Worm (Caenorhabditis elegans) whole organism, L2 larva: ENCODE data around the gene M110.9.

Source experiments
- C34F6.9 ChIP-seq: fragments of 150-350 bp; optimal IDR thresholded peaks from 2 replicates; lab custom pipeline; 2014; ENCODE audit warnings: missing biosample characterization, missing genetic modification characterization
- F13H6.1 ChIP-seq: sonication (generic microtip); optimal IDR thresholded peaks from 2 replicates; lab custom pipeline; 2016; ENCODE audit warnings: missing genetic modification characterization, missing compliant biosample characterization
- R02D3.7 ChIP-seq: fragments of 150-350 bp; optimal IDR thresholded peaks from 2 replicates; lab custom pipeline; 2014; ENCODE audit warnings: missing biosample characterization, missing genetic modification characterization
- Y55F3AM.14 ChIP-seq: fragments of 200-800 bp; sonication (Bioruptor generic); optimal IDR thresholded peaks from 2 replicates; lab custom pipeline; 2018; ENCODE audit warnings: mild to moderate bottlenecking, missing genetic modification characterization, missing compliant biosample characterization
- ZK546.5 ChIP-seq: sonication (generic microtip); optimal IDR thresholded peaks from 2 replicates; lab custom pipeline; 2017; ENCODE audit warnings: missing biosample characterization, missing genetic modification characterization
- alr-1 ChIP-seq: fragments of 150-350 bp; optimal IDR thresholded peaks from 2 replicates; lab custom pipeline; 2014; ENCODE audit warnings: missing biosample characterization, missing genetic modification characterization
- aly-2 ChIP-seq: fragments of 150-350 bp; optimal IDR thresholded peaks from 2 replicates; lab custom pipeline; 2014; ENCODE audit warnings: missing biosample characterization, missing genetic modification characterization
- ama-1 ChIP-seq: fragments of 150-350 bp; optimal IDR thresholded peaks from 2 replicates; lab custom pipeline; 2018; ENCODE audit warnings: inconsistent platforms
- blmp-1 ChIP-seq: sonication (generic microtip); optimal IDR thresholded peaks from 2 replicates; lab custom pipeline; 2017; ENCODE audit warnings: missing genetic modification characterization, mild to moderate bottlenecking, missing compliant biosample characterization, antibody characterized with exemption, moderate library complexity; ENCODE audit not compliant: insufficient read depth
- ceh-16 ChIP-seq: fragments of 150-350 bp; optimal IDR thresholded peaks from 2 replicates; lab custom pipeline; 2014; ENCODE audit warnings: missing biosample characterization, missing genetic modification characterization
- ceh-82 ChIP-seq: fragments of 150-350 bp; optimal IDR thresholded peaks from 2 replicates; lab custom pipeline; 2014; ENCODE audit warnings: missing biosample characterization, missing genetic modification characterization
- crh-2 ChIP-seq: sonication (generic microtip); optimal IDR thresholded peaks from 2 replicates; lab custom pipeline; 2017; ENCODE audit warnings: missing biosample characterization, missing genetic modification characterization
- dmd-4 ChIP-seq: sonication (generic microtip); optimal IDR thresholded peaks from 2 replicates; lab custom pipeline; 2017; ENCODE audit warnings: missing biosample characterization, missing genetic modification characterization
- egl-27 ChIP-seq: sonication (generic microtip); optimal IDR thresholded peaks from 3 replicates; lab custom pipeline; 2017; ENCODE audit warnings: missing biosample characterization, missing genetic modification reagents, missing genetic modification characterization
- elt-1 ChIP-seq: fragments of 150-350 bp; optimal IDR thresholded peaks from 2 replicates; lab custom pipeline; 2014; ENCODE audit warnings: missing biosample characterization, missing genetic modification characterization
- elt-3 ChIP-seq: sonication (generic microtip); optimal IDR thresholded peaks from 2 replicates; lab custom pipeline; 2017; ENCODE audit warnings: missing biosample characterization, missing genetic modification characterization
- fos-1 ChIP-seq: fragments of 150-350 bp; optimal IDR thresholded peaks from 2 replicates; lab custom pipeline; 2014; ENCODE audit warnings: missing biosample characterization, missing genetic modification characterization
- gmeb-1 ChIP-seq: fragments of 150-350 bp; optimal IDR thresholded peaks from 2 replicates; lab custom pipeline; 2014; ENCODE audit warnings: missing biosample characterization, missing genetic modification characterization
- lin-11 ChIP-seq: fragments of 150-350 bp; sonication (generic microtip); optimal IDR thresholded peaks from 2 replicates; lab custom pipeline; 2014; ENCODE audit warnings: missing biosample characterization, missing genetic modification characterization, inconsistent platforms, mixed read lengths
- lin-13 ChIP-seq: fragments of 150-350 bp; optimal IDR thresholded peaks from 2 replicates; lab custom pipeline; 2014; ENCODE audit warnings: missing biosample characterization, missing genetic modification reagents, missing genetic modification characterization
- lin-39 ChIP-seq: fragments of 150-350 bp; optimal IDR thresholded peaks from 2 replicates; lab custom pipeline; 2014; ENCODE audit warnings: missing biosample characterization, missing genetic modification reagents, missing genetic modification characterization
- lsy-2 ChIP-seq, 2 experiments: fragments of 150-350 bp in 1 of 2; sonication (generic microtip) in 1 of 2; optimal IDR thresholded peaks; 2 replicates each; lab custom pipeline; 2014 to 2017; ENCODE audit warnings: missing biosample characterization in 2 of 2, missing genetic modification characterization in 2 of 2
- mab-5 ChIP-seq: fragments of 150-350 bp; optimal IDR thresholded peaks from 2 replicates; lab custom pipeline; 2014; ENCODE audit warnings: missing biosample characterization, missing genetic modification characterization
- mbf-1 ChIP-seq: sonication (generic microtip); optimal IDR thresholded peaks from 2 replicates; lab custom pipeline; 2017; ENCODE audit warnings: missing biosample characterization, missing genetic modification characterization
- mdl-1 ChIP-seq, 2 experiments: fragments of 150-350 bp in 1 of 2; sonication (generic microtip) in 1 of 2; optimal IDR thresholded peaks; 2 replicates each; lab custom pipeline; 2017; ENCODE audit warnings: missing biosample characterization in 2 of 2, missing genetic modification characterization in 2 of 2
- nhr-10 ChIP-seq: sonication (generic microtip); optimal IDR thresholded peaks from 2 replicates; lab custom pipeline; 2017; ENCODE audit warnings: missing biosample characterization, missing genetic modification characterization
- nhr-11 ChIP-seq: fragments of 150-350 bp; optimal IDR thresholded peaks from 2 replicates; lab custom pipeline; 2014; ENCODE audit warnings: missing biosample characterization, missing genetic modification characterization
- nhr-12 ChIP-seq: fragments of 150-350 bp; optimal IDR thresholded peaks from 2 replicates; lab custom pipeline; 2014; ENCODE audit warnings: missing biosample characterization, missing genetic modification characterization
- nhr-129 ChIP-seq: fragments of 150-350 bp; optimal IDR thresholded peaks from 2 replicates; lab custom pipeline; 2014; ENCODE audit warnings: missing biosample characterization, missing genetic modification characterization
- nhr-21 ChIP-seq: fragments of 150-350 bp; optimal IDR thresholded peaks from 2 replicates; lab custom pipeline; 2014; ENCODE audit warnings: missing biosample characterization, missing genetic modification characterization
- nhr-23 ChIP-seq: fragments of 150-350 bp; optimal IDR thresholded peaks from 2 replicates; lab custom pipeline; 2014; ENCODE audit warnings: missing biosample characterization, missing genetic modification reagents, missing genetic modification characterization
- nhr-237 ChIP-seq: fragments of 150-350 bp; optimal IDR thresholded peaks from 2 replicates; lab custom pipeline; 2014; ENCODE audit warnings: missing biosample characterization, missing genetic modification characterization
- nhr-25 ChIP-seq: fragments of 150-350 bp; sonication (generic microtip); optimal IDR thresholded peaks from 3 replicates; lab custom pipeline; 2014; ENCODE audit warnings: missing biosample characterization, missing genetic modification characterization
- nhr-6 ChIP-seq: fragments of 150-350 bp; optimal IDR thresholded peaks from 2 replicates; lab custom pipeline; 2014; ENCODE audit warnings: missing biosample characterization, missing genetic modification characterization
- nhr-77 ChIP-seq: fragments of 150-350 bp; optimal IDR thresholded peaks from 2 replicates; lab custom pipeline; 2014; ENCODE audit warnings: missing biosample characterization, missing genetic modification characterization
- peb-1 ChIP-seq: fragments of 150-350 bp; optimal IDR thresholded peaks from 2 replicates; lab custom pipeline; 2014; ENCODE audit warnings: missing biosample characterization, missing genetic modification characterization
- sem-4 ChIP-seq: fragments of 150-350 bp; optimal IDR thresholded peaks from 2 replicates; lab custom pipeline; 2014; ENCODE audit warnings: missing biosample characterization, missing genetic modification reagents, missing genetic modification characterization
- skn-1 ChIP-seq: sonication (generic microtip); optimal IDR thresholded peaks from 2 replicates; lab custom pipeline; 2017; ENCODE audit warnings: missing biosample characterization, missing genetic modification characterization
- sma-3 ChIP-seq: sonication (generic microtip); optimal IDR thresholded peaks from 2 replicates; lab custom pipeline; 2016; ENCODE audit warnings: missing genetic modification reagents, missing genetic modification characterization, missing compliant biosample characterization
- sma-9 ChIP-seq, 2 experiments: fragments of 150-350 bp in 1 of 2; sonication (generic microtip) in 1 of 2; optimal IDR thresholded peaks; 2 replicates each; lab custom pipeline; 2014 to 2016; ENCODE audit warnings: missing genetic modification characterization in 2 of 2, mild to moderate bottlenecking in 1 of 2, missing biosample characterization in 1 of 2, missing compliant biosample characterization in 1 of 2, missing genetic modification reagents in 1 of 2, moderate library complexity in 1 of 2
- snpc-4 ChIP-seq: fragments of 150-350 bp; optimal IDR thresholded peaks from 2 replicates; lab custom pipeline; 2014; ENCODE audit warnings: missing biosample characterization, missing genetic modification characterization
- unc-39 ChIP-seq: fragments of 150-350 bp; optimal IDR thresholded peaks from 2 replicates; lab custom pipeline; 2014; ENCODE audit warnings: missing biosample characterization, missing genetic modification characterization
- unc-55 ChIP-seq: fragments of 150-350 bp; sonication (generic microtip); optimal IDR thresholded peaks from 3 replicates; lab custom pipeline; 2014; ENCODE audit warnings: missing biosample characterization, missing genetic modification reagents, missing genetic modification characterization
- unc-62 ChIP-seq: fragments of 150-350 bp; optimal IDR thresholded peaks from 2 replicates; lab custom pipeline; 2014; ENCODE audit warnings: missing biosample characterization, missing genetic modification reagents, missing genetic modification characterization
- zag-1 ChIP-seq: fragments of 150-350 bp; optimal IDR thresholded peaks from 2 replicates; lab custom pipeline; 2014; ENCODE audit warnings: missing biosample characterization, missing genetic modification characterization
- ztf-1 ChIP-seq: fragments of 200-800 bp; sonication (Bioruptor generic); conservative IDR thresholded peaks from 2 replicates; pipeline ENCODE4 v1.3.6; 2022; ENCODE audit warnings: missing genetic modification characterization, missing compliant biosample characterization
- ztf-11 ChIP-seq: sonication (generic microtip); optimal IDR thresholded peaks from 2 replicates; lab custom pipeline; 2017; ENCODE audit warnings: missing biosample characterization, missing genetic modification characterization
- ztf-4 ChIP-seq: fragments of 150-350 bp; optimal IDR thresholded peaks from 2 replicates; lab custom pipeline; 2014; ENCODE audit warnings: missing biosample characterization, missing genetic modification characterization

The M110.9 gene

ce11 chrII:8230976-8231375 is at the start of gene M110.9:
M110.9 (plus strand) TSS chrII:8231276.
- TF ChIP-seq mbf-1 (no peak), ztf-4 (tag; lab: Kevin White, UChicago) (no peak), ceh-82 (no peak)

DNA sequence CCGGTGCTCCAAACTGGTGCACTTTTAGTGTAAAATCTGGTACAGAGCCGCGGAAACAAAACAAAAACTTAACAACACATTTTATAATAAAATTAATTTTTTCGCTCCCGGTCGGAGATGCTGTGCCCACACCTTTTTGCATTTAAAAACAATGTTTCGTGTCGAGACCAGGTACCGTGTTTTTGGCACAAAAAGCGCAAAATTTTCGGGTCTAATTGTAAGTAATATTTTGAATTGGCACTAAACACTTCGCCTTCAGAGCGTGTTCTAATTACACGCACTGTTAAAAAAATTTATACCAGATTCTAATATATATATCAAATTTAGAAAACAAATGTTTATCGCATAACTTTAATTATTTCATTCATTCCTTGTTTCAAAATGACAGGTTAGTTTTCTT is 49.6 kb upstream of the M110.9 start, which contains the start of gene dylt-3:
TSS of gene dylt-3 (plus strand) at position 301 of the 400 bp plus-strand sequence.
- TF ChIP-seq gmeb-1 (no peak), nhr-21 (tag; lab: Kevin White, UChicago) (no peak)

DNA sequence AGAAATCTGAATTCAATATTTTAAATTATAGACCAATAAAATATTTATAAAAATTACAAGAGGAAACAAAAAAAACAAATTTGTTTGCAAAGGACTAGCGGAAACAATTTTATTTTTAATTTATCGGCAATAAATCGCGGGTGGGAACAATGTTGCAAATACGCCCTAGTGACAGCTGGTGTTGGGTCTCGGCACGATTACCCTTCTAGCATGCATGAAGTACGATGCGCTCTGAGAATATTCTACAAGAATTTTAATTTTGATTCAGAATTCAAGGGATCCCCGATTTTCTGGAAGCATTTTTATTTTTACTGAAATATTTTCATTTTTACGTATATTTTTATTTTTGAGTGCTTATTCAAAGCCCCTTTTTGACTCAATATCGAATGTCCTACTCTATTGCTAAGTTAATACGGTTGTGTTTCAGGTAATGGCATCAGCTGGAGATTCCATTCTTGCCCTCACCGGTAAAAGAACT is 46.0 kb upstream of the M110.9 start, which contains the start of the genes mig-5 and cct-1:
TSS of gene mig-5 (minus strand) at position 8 of the 478 bp plus-strand sequence.
TSS of gene cct-1 (plus strand) at position 428 of the 478 bp plus-strand sequence.
- TF ChIP-seq F13H6.1 (tag; lab: Kevin White, UChicago) (peak; percentile 96), nhr-129 (tag; lab: Kevin White, UChicago) (peak; percentile 94), elt-1 (tag; lab: Kevin White, UChicago) (peak; percentile 16), ztf-1 (GFP tag; lab: Robert Waterston, UW) (no peak), crh-2 (tag; lab: Kevin White, UChicago) (peak; percentile 99), nhr-10 (tag; lab: Kevin White, UChicago) (peak; percentile 85), lin-39 (tag; lab: Kevin White, UChicago) (no peak), unc-62 (GFP tag; lab: Kevin White, UChicago) (peak; percentile 89), ztf-11 (tag; lab: Kevin White, UChicago) (peak; percentile 51), Y55F3AM.14 (peak; percentile 71), unc-39 (tag; lab: Kevin White, UChicago) (no peak), nhr-21 (tag; lab: Kevin White, UChicago) (peak; percentile 97), nhr-77 (peak; percentile 86), alr-1 (tag; lab: Kevin White, UChicago) (peak; percentile 9), zag-1 (tag; lab: Kevin White, UChicago) (peak; percentile 94), peb-1 (tag; lab: Kevin White, UChicago) (no peak), lsy-2 (tag; optimal IDR thresholded peaks at IDR 0.05; lab: Kevin White, UChicago) (peak; percentile 99 to 100), fos-1 (tag; lab: Kevin White, UChicago) (peak; percentile 90), R02D3.7 (tag; lab: Kevin White, UChicago) (peak; percentile 83), ceh-16 (tag; lab: Kevin White, UChicago) (peak; percentile 92), nhr-6 (tag; lab: Kevin White, UChicago) (peak; percentile 97), unc-55 (peak; percentile 100), nhr-11 (tag; lab: Kevin White, UChicago) (peak; percentile 48), elt-3 (tag; lab: Kevin White, UChicago) (no peak), mab-5 (tag; lab: Kevin White, UChicago) (peak; percentile 97), sma-9 (GFP tag; optimal IDR thresholded peaks at IDR 0.05; lab: Kevin White, UChicago) (peak; percentile 98), sma-9 (tag; optimal IDR thresholded peaks at IDR 0.05; lab: Kevin White, UChicago) (no peak), blmp-1 (tag; lab: Kevin White, UChicago) (peak; percentile 75), sem-4 (tag; lab: Kevin White, UChicago) (peak; percentile 99), mbf-1 (peak; percentile 50), ceh-82 (peak; percentile 91), snpc-4 (tag; lab: Kevin White, UChicago) (peak; percentile 90), dmd-4 (tag; lab: Kevin White, UChicago) (peak; percentile 41), ZK546.5 (tag; lab: Kevin White, UChicago) (peak; percentile 90), lin-11 (peak; percentile 98), skn-1 (tag; lab: Kevin White, UChicago) (peak; percentile 63), nhr-23 (tag; lab: Kevin White, UChicago) (no peak), aly-2 (tag; lab: Kevin White, UChicago) (no peak), egl-27 (tag; lab: Kevin White, UChicago) (peak; percentile 91), nhr-12 (peak; percentile 42), sma-3 (GFP tag; lab: Kevin White, UChicago) (peak; percentile 98), ztf-4 (tag; lab: Kevin White, UChicago) (peak; percentile 98), nhr-25 (tag; lab: Kevin White, UChicago) (peak; percentile 99), mdl-1 (tag; optimal IDR thresholded peaks at IDR 0.05; lab: Kevin White, UChicago) (peak in 1 of 2 experiments; percentile 78), gmeb-1 (peak; percentile 98), lin-13 (GFP tag; lab: Kevin White, UChicago) (peak; percentile 97), C34F6.9 (peak; percentile 99), nhr-237 (peak; percentile 84), ama-1 (lab: Kevin White, UChicago) (peak; percentile 41)
- TF ChIP-seq, all 48 proteins: peak for 41
